Worm (Caenorhabditis elegans) whole organism, L4 larva: ENCODE results near the gene F37A4.6.

Experiments used
- D1046.2 ChIP-seq: fragments of 200-800 bp; sonication (Bioruptor generic); IDR thresholded peaks from 2 replicates; pipeline ENCODE4 v1.3.6; 2022; ENCODE audit warnings: missing genetic modification characterization, missing compliant biosample characterization
- Y105C5A.15 ChIP-seq: fragments of 200-800 bp; sonication (Bioruptor generic); IDR thresholded peaks from 2 replicates; pipeline ENCODE4 v1.3.6; 2022; ENCODE audit warnings: missing genetic modification characterization, missing compliant biosample characterization
- aha-1 ChIP-seq: fragments of 150-350 bp; peaks from one replicate; lab custom pipeline; 2014; ENCODE audit warnings: missing biosample characterization, missing genetic modification characterization
- gei-8 ChIP-seq: fragments of 200-800 bp; sonication (Bioruptor generic); optimal IDR thresholded peaks from 2 replicates; lab custom pipeline; 2018; ENCODE audit warnings: mild to moderate bottlenecking, missing genetic modification characterization, missing compliant biosample characterization
- nhr-102 ChIP-seq: sonication (generic microtip); optimal IDR thresholded peaks from 2 replicates; lab custom pipeline; 2016; ENCODE audit warnings: mild to moderate bottlenecking, missing genetic modification characterization, moderate library complexity, missing compliant biosample characterization
- unc-62 ChIP-seq, 3 experiments: fragments of 150-350 bp in 1 of 3; sonication (generic microtip); optimal IDR thresholded peaks in 2 of 3; peaks in 1 of 3; 1 replicate in 1 of 3; 2 replicates in 2 of 3; lab custom pipeline; 2014 to 2017; ENCODE audit warnings: missing biosample characterization in 3 of 3, missing genetic modification characterization in 3 of 3, missing genetic modification reagents in 3 of 3, missing genotype in 1 of 3
- zip-2 ChIP-seq: fragments of 150-350 bp; optimal IDR thresholded peaks from 2 replicates; lab custom pipeline; 2014; ENCODE audit warnings: missing biosample characterization, missing genetic modification characterization

F37A4.6 gene

ce11 chrIII:6746008-6746407 lies 40.4 kb downstream of the F37A4.6 start, which contains the start of gene dig-1:
Gene dig-1, plus strand, starts transcription at chrIII:6746308.
- TF ChIP-seq D1046.2 = no peak
- no peak for TF ChIP-seq nhr-102 (tag; lab: Kevin White, UChicago)
- TF ChIP-seq, all 104 proteins: peak for 0

ce11 chrIII:6746668-6747067 lies 41.1 kb downstream of the F37A4.6 start:
- no peak for TF ChIP-seq gei-8
- TF ChIP-seq aha-1 = peak; percentile 93

ce11 chrIII:6752612-6753011 lies 47.0 kb downstream of the F37A4.6 start:
- no peak for TF ChIP-seq Y105C5A.15 (GFP tag; lab: Robert Waterston, UW)
- TF ChIP-seq unc-62 (GFP tag; optimal IDR thresholded peaks at IDR 0.05 in 1 of 2; lab: Kevin White, UChicago) = peak in 1 of 2 experiments; percentile 92
- no peak for TF ChIP-seq unc-62 (tag; optimal IDR thresholded peaks at IDR 0.05; lab: Kevin White, UChicago)
- TF ChIP-seq, all 104 proteins: peak for 1

ce11 chrIII:6756769-6757168 lies 51.2 kb downstream of the F37A4.6 start:
- TF ChIP-seq unc-62 (GFP tag; optimal IDR thresholded peaks at IDR 0.05 in 1 of 2; lab: Kevin White, UChicago) (peak in 1 of 2 experiments; percentile 96), unc-62 (tag; optimal IDR thresholded peaks at IDR 0.05; lab: Kevin White, UChicago) (no peak), zip-2 (no peak)
